Worm (Caenorhabditis elegans) whole organism, young adult: ENCODE results near the gene srd-68.

Experiments
- K12H6.12 ChIP-seq: fragments of 200-800 bp; sonication (Bioruptor generic); optimal IDR thresholded peaks from 2 replicates; lab custom pipeline; 2018; ENCODE audit warnings: mild to moderate bottlenecking, missing genetic modification characterization, missing compliant biosample characterization
- T07F8.4 ChIP-seq: sonication (generic microtip); optimal IDR thresholded peaks from 2 replicates; lab custom pipeline; 2016; ENCODE audit warnings: mild to moderate bottlenecking, missing genetic modification characterization, moderate library complexity, missing compliant biosample characterization
- ceh-79 ChIP-seq: sonication (generic microtip); optimal IDR thresholded peaks from 2 replicates; lab custom pipeline; 2017; ENCODE audit warnings: mild to moderate bottlenecking, missing genetic modification characterization, missing compliant biosample characterization
- nhr-90 ChIP-seq: sonication (generic microtip); optimal IDR thresholded peaks from 2 replicates; lab custom pipeline; 2016; ENCODE audit warnings: missing genotype, mild to moderate bottlenecking, missing genetic modification characterization, missing compliant biosample characterization

DNA sequence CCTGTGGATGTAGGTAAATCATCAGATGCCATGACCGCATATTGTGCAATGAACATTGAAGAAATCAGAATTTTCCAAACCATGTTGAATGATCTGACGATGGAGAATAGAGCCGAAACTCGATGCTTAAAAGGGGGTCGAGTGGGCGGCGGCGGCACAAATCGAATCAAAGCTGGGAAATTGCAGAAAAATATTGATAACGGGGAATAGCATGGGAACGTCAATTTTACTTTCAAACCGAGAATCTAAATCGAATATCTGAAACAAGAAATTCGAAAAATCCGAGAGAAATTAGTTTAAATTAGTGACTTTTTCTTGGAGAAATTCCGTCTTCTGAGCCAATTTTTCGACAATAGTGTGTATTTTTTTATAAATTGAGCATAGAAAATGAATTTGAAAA lies 13.5 kb upstream of the srd-68 start, which contains the start of gene F09C6.10:
- no peak for TF ChIP-seq nhr-90 (tag; lab: Kevin White, UChicago)
- no peak for TF ChIP-seq K12H6.12
- TF ChIP-seq ceh-79 (tag; lab: Kevin White, UChicago) = no peak
- TF ChIP-seq T07F8.4 (tag; lab: Kevin White, UChicago) = no peak
